Fruit fly (Drosophila melanogaster) Kc167 (cell line): ENCODE measurements around the gene CG13643.

Experiments
- h ChIP-seq: fragments of >200 bp; optimal IDR thresholded peaks from 3 replicates; lab custom pipeline; 2018; ENCODE audit warnings: missing external identifiers
- psq ChIP-seq: fragments of >200 bp; optimal IDR thresholded peaks from 2 replicates; lab custom pipeline; 2017; ENCODE audit warnings: missing external identifiers
- ttk ChIP-seq: sonication (Bioruptor generic); optimal IDR thresholded peaks from 2 replicates; lab custom pipeline; 2017; ENCODE audit warnings: missing external identifiers

DNA sequence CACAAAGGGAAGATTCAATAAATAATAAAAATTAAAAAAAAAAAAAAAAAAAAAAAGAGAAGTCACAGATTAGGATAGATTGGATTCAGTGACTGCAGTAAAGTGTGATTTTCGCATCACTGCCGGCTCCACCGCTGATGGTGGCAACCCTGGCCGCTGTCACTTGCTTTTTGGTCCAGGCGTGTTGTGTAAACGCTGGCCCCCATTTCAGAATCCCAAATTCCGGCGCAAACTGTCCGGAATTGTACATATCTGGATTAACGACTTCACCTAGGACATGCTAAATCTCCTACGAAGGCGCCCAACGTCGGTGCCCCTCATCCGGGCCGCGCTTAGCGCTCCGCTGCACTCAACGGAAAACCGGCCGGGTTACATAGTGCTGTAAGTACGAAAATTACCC is 26.1 kb upstream of the CG13643 start, which contains the start of gene CG11771:
- no peak for TF ChIP-seq psq (lab: Kevin White, UChicago)
- no peak for TF ChIP-seq h (lab: Kevin White, UChicago)
- no peak for TF ChIP-seq ttk (lab: Kevin White, UChicago)
